Comparison of ENCODE assay signal across 5 fruit fly cellular contexts in genomic region chrX:9047725-9048384, dm6.
TF ChIP-seq lines count a peak whose summit lies in the region.

No protein-coding gene starts in this region.

- TF ChIP-seq CTCF in whole organism, embryonic (GFP tag; optimal IDR thresholded peaks at IDR 0.05; lab: Kevin White, UChicago), result peak; percentile 35

TF ChIP-seq in whole organism, adult, 20 proteins besides CTCF, POLR2A, EP300 and RAD21:
- TF ChIP-seq CG11617 (GFP tag; optimal IDR thresholded peaks at IDR 0.05; lab: Kevin White, UChicago) (no peak), CG1620 (GFP tag; optimal IDR thresholded peaks at IDR 0.05; lab: Kevin White, UChicago) (no peak), pad (GFP tag; optimal IDR thresholded peaks at IDR 0.05; lab: Kevin White, UChicago) (peak; percentile 84), Clk (GFP tag; optimal IDR thresholded peaks at IDR 0.05; lab: Kevin White, UChicago) (no peak), Crg-1 (GFP tag; optimal IDR thresholded peaks at IDR 0.05; lab: Kevin White, UChicago) (no peak), CG14711 (tag; optimal IDR thresholded peaks at IDR 0.05; lab: Kevin White, UChicago) (peak; percentile 44), CG33017 (tag; optimal IDR thresholded peaks at IDR 0.05; lab: Kevin White, UChicago) (peak; percentile 32), tj (GFP tag; optimal IDR thresholded peaks at IDR 0.05; lab: Kevin White, UChicago) (no peak), CG7045 (GFP tag; optimal IDR thresholded peaks at IDR 0.05; lab: Kevin White, UChicago) (no peak), CG7101 (tag; optimal IDR thresholded peaks at IDR 0.05; lab: Kevin White, UChicago) (peak; percentile 46), toe (GFP tag; optimal IDR thresholded peaks at IDR 0.05; lab: Kevin White, UChicago) (no peak), bab1 (GFP tag; optimal IDR thresholded peaks at IDR 0.05; lab: Kevin White, UChicago) (peak; percentile 37)

TF ChIP-seq in whole organism, embryonic, 481 proteins besides CTCF, POLR2A, EP300 and RAD21 (continues in another document):
- no peak for TF ChIP-seq Bgb (GFP tag; IDR thresholded peaks at IDR 0.05; lab: Robert Waterston, UW; ENCODE audit: partially characterized antibody)
- TF ChIP-seq CG2202 (tag; optimal IDR thresholded peaks at IDR 0.05; lab: Kevin White, UChicago), result peak; percentile 55
- TF ChIP-seq CG2889 (GFP tag; IDR thresholded peaks at IDR 0.05; lab: Robert Waterston, UW), result no peak
- TF ChIP-seq Nf-YB (GFP tag; optimal IDR thresholded peaks at IDR 0.05; lab: Kevin White, UChicago), result peak; percentile 61
- TF ChIP-seq al (GFP tag; IDR thresholded peaks at IDR 0.05; lab: Robert Waterston, UW), result no peak
- no peak for TF ChIP-seq CG15073 (GFP tag; optimal IDR thresholded peaks at IDR 0.05; lab: Kevin White, UChicago)
- peak; percentile 77 for TF ChIP-seq fd96Cb (tag; optimal IDR thresholded peaks at IDR 0.05; lab: Kevin White, UChicago)
- no peak for TF ChIP-seq dati (GFP tag; IDR thresholded peaks at IDR 0.05; lab: Robert Waterston, UW)
- no peak for TF ChIP-seq Elba2 (GFP tag; optimal IDR thresholded peaks at IDR 0.05; lab: Kevin White, UChicago)
- TF ChIP-seq CG17612 (GFP tag; IDR thresholded peaks at IDR 0.05; lab: Robert Waterston, UW), result no peak
- TF ChIP-seq gcm (GFP tag; optimal IDR thresholded peaks at IDR 0.05; lab: Kevin White, UChicago), result peak; percentile 86
- TF ChIP-seq CG8089 (GFP tag; optimal IDR thresholded peaks at IDR 0.05; lab: Kevin White, UChicago), result no peak
- 0 out of 2 replicates have a peak, but pooled peaks have one; percentile 15 for TF ChIP-seq peb (GFP tag; IDR thresholded peaks at IDR 0.05; lab: Robert Waterston, UW)
- no peak for TF ChIP-seq HHEX (GFP tag; optimal IDR thresholded peaks at IDR 0.05; lab: Kevin White, UChicago)
- no peak for TF ChIP-seq CG31224 (GFP tag; IDR thresholded peaks at IDR 0.05; lab: Robert Waterston, UW)
- TF ChIP-seq dmrt11E (tag; optimal IDR thresholded peaks at IDR 0.05; lab: Kevin White, UChicago), result peak; percentile 88
- TF ChIP-seq tll (GFP tag; optimal IDR thresholded peaks at IDR 0.05; lab: Kevin White, UChicago), result no peak
- peak; percentile 82 for TF ChIP-seq CG31441 (GFP tag; IDR thresholded peaks at IDR 0.05; lab: Robert Waterston, UW)
- no peak for TF ChIP-seq Hr39 (optimal IDR thresholded peaks at IDR 0.05; lab: Kevin White, UChicago)
- TF ChIP-seq CG1603 (tag; optimal IDR thresholded peaks at IDR 0.05; lab: Kevin White, UChicago), result no peak
- TF ChIP-seq CG17361 (GFP tag; IDR thresholded peaks at IDR 0.05; lab: Robert Waterston, UW), result peak; percentile 85

TF ChIP-seq in whole organism, prepupa, 60 proteins besides CTCF, POLR2A, EP300 and RAD21 (continues in another document):
- TF ChIP-seq CG11762 (GFP tag; optimal IDR thresholded peaks at IDR 0.05; lab: Kevin White, UChicago; ENCODE audit: insufficient read depth) (peak; percentile 40), eg (GFP tag; IDR thresholded peaks at IDR 0.05; lab: Robert Waterston, UW) (peak; percentile 80), lz (GFP tag; optimal IDR thresholded peaks at IDR 0.05; lab: Kevin White, UChicago) (peak; percentile 58), net (GFP tag; optimal IDR thresholded peaks at IDR 0.05; lab: Kevin White, UChicago) (peak; percentile 75), svp (GFP tag; lab: Kevin White, UChicago) (peak; percentile 84), CG6163 (GFP tag; IDR thresholded peaks at IDR 0.05; lab: Robert Waterston, UW) (peak; percentile 75), CG31627 (GFP tag; optimal IDR thresholded peaks at IDR 0.05; lab: Kevin White, UChicago) (peak; percentile 17), Ets21C (GFP tag; optimal IDR thresholded peaks at IDR 0.05; lab: Kevin White, UChicago) (no peak), CG32006 (GFP tag; optimal IDR thresholded peaks at IDR 0.05; lab: Kevin White, UChicago) (peak; percentile 87), Eip93F (GFP tag; optimal IDR thresholded peaks at IDR 0.05; lab: Kevin White, UChicago) (no peak), CG8319 (GFP tag; optimal IDR thresholded peaks at IDR 0.05; lab: Kevin White, UChicago) (peak; percentile 42), CG1621 (tag; optimal IDR thresholded peaks at IDR 0.05; lab: Kevin White, UChicago) (peak; percentile 60), dac (GFP tag; optimal IDR thresholded peaks at IDR 0.05; lab: Kevin White, UChicago) (peak; percentile 44), CG8632 (GFP tag; optimal IDR thresholded peaks at IDR 0.05; lab: Kevin White, UChicago) (peak; percentile 81), Hr39 (GFP tag; optimal IDR thresholded peaks at IDR 0.05; lab: Kevin White, UChicago) (peak; percentile 17), CG3032 (tag; optimal IDR thresholded peaks at IDR 0.05; lab: Kevin White, UChicago) (peak; percentile 92), CG4318 (GFP tag; optimal IDR thresholded peaks at IDR 0.05; lab: Kevin White, UChicago) (peak; percentile 74), acj6 (GFP tag; optimal IDR thresholded peaks at IDR 0.05; lab: Kevin White, UChicago) (peak; percentile 77), CG6792 (GFP tag; optimal IDR thresholded peaks at IDR 0.05; lab: Kevin White, UChicago) (peak; percentile 70), Hr4 (GFP tag; optimal IDR thresholded peaks at IDR 0.05; lab: Kevin White, UChicago) (peak; percentile 80), topi (GFP tag; optimal IDR thresholded peaks at IDR 0.05; lab: Kevin White, UChicago) (peak; percentile 67)

TF ChIP-seq in whole organism, pupa, 21 proteins besides CTCF, POLR2A, EP300 and RAD21:
- TF ChIP-seq Pif1B (GFP tag; optimal IDR thresholded peaks at IDR 0.05; lab: Kevin White, UChicago) (peak; percentile 72), CG12605 (GFP tag; IDR thresholded peaks at IDR 0.05; lab: Robert Waterston, UW) (peak; percentile 62; the same call in 1 of the 2 replicates), Ets98B (GFP tag; IDR thresholded peaks at IDR 0.05; lab: Robert Waterston, UW) (no peak), D1 (tag; optimal IDR thresholded peaks at IDR 0.05; lab: Kevin White, UChicago) (peak; percentile 75), CG8159 (tag; optimal IDR thresholded peaks at IDR 0.05; lab: Kevin White, UChicago) (peak; percentile 94), fd96Ca (GFP tag; IDR thresholded peaks at IDR 0.05; lab: Robert Waterston, UW) (peak; percentile 52; the same call in 1 of the 3 replicates), CG14655 (GFP tag; optimal IDR thresholded peaks at IDR 0.05; lab: Kevin White, UChicago) (peak; percentile 88), CG15710 (tag; optimal IDR thresholded peaks at IDR 0.05; lab: Kevin White, UChicago) (peak; percentile 92), rn (GFP tag; IDR thresholded peaks at IDR 0.05; lab: Robert Waterston, UW) (0 out of 2 replicates have a peak, but pooled peaks have one; percentile 19), Pif1A (GFP tag; optimal IDR thresholded peaks at IDR 0.05; lab: Kevin White, UChicago) (peak; percentile 76), CG34367 (tag; optimal IDR thresholded peaks at IDR 0.05; lab: Kevin White, UChicago) (peak; percentile 84), Snoo (tag; optimal IDR thresholded peaks at IDR 0.05; lab: Kevin White, UChicago) (peak; percentile 60), CG9948 (tag; optimal IDR thresholded peaks at IDR 0.05; lab: Kevin White, UChicago) (peak; percentile 90), CG10348 (GFP tag; IDR thresholded peaks at IDR 0.05; lab: Robert Waterston, UW) (no peak), EcR (GFP tag; optimal IDR thresholded peaks at IDR 0.05; lab: Kevin White, UChicago) (peak; percentile 78), CG8301 (tag; optimal IDR thresholded peaks at IDR 0.05; lab: Kevin White, UChicago) (peak; percentile 83), CG4496 (GFP tag; IDR thresholded peaks at IDR 0.05; lab: Robert Waterston, UW) (peak; percentile 78; the same call in 2 of the 3 replicates), CG17806 (tag; optimal IDR thresholded peaks at IDR 0.05; lab: Kevin White, UChicago) (peak; percentile 86), CG32121 (GFP tag; IDR thresholded peaks at IDR 0.05; lab: Robert Waterston, UW) (peak; percentile 57; the same call in 1 of the 2 replicates), CG13204 (GFP tag; optimal IDR thresholded peaks at IDR 0.05; lab: Kevin White, UChicago) (peak; percentile 96), gl (tag; optimal IDR thresholded peaks at IDR 0.05; lab: Kevin White, UChicago) (peak; percentile 31)
TF ChIP-seq in whole organism, pupa: peak in this region for 19.

TF ChIP-seq in whole organism, wandering third instar larva, 38 proteins besides CTCF, POLR2A, EP300 and RAD21 (continues in another document):
- TF ChIP-seq Rel (GFP tag; optimal IDR thresholded peaks at IDR 0.05; lab: Kevin White, UChicago), result no peak
- TF ChIP-seq Rel (tag; optimal IDR thresholded peaks at IDR 0.05; lab: Kevin White, UChicago), result no peak
- TF ChIP-seq sv (GFP tag; optimal IDR thresholded peaks at IDR 0.05; lab: Kevin White, UChicago), result peak; percentile 13
- no peak for TF ChIP-seq Dif (GFP tag; optimal IDR thresholded peaks at IDR 0.05; lab: Kevin White, UChicago; ENCODE audit: partially characterized antibody)
- TF ChIP-seq Vsx2 (GFP tag; optimal IDR thresholded peaks at IDR 0.05; lab: Kevin White, UChicago; ENCODE audit: partially characterized antibody), result no peak
- no peak for TF ChIP-seq sage (GFP tag; optimal IDR thresholded peaks at IDR 0.05; lab: Kevin White, UChicago)
- TF ChIP-seq Hr78 (GFP tag; optimal IDR thresholded peaks at IDR 0.05; lab: Kevin White, UChicago), result no peak
- TF ChIP-seq Hnf4 (GFP tag; optimal IDR thresholded peaks at IDR 0.05; lab: Kevin White, UChicago), result no peak
- TF ChIP-seq woc (GFP tag; optimal IDR thresholded peaks at IDR 0.05; lab: Kevin White, UChicago), result peak; percentile 47
- TF ChIP-seq CrebA (GFP tag; optimal IDR thresholded peaks at IDR 0.05; lab: Kevin White, UChicago; ENCODE audit: borderline replicate concordance), result no peak
- TF ChIP-seq Mio (GFP tag; optimal IDR thresholded peaks at IDR 0.05; lab: Kevin White, UChicago), result no peak
- TF ChIP-seq h (GFP tag; optimal IDR thresholded peaks at IDR 0.05; lab: Kevin White, UChicago), result peak; percentile 44
- peak; percentile 98 for TF ChIP-seq psq (GFP tag; optimal IDR thresholded peaks at IDR 0.05; lab: Kevin White, UChicago)
- TF ChIP-seq rgr (GFP tag; optimal IDR thresholded peaks at IDR 0.05; lab: Kevin White, UChicago), result peak; percentile 40
- no peak for TF ChIP-seq dmrt93B (GFP tag; optimal IDR thresholded peaks at IDR 0.05; lab: Kevin White, UChicago)
- peak; percentile 38 for TF ChIP-seq HLH106 (tag; optimal IDR thresholded peaks at IDR 0.05; lab: Kevin White, UChicago)
- no peak for TF ChIP-seq GATAd (GFP tag; optimal IDR thresholded peaks at IDR 0.05; lab: Kevin White, UChicago)
- no peak for TF ChIP-seq jim (GFP tag; optimal IDR thresholded peaks at IDR 0.05; lab: Kevin White, UChicago)
- TF ChIP-seq Dfd (GFP tag; optimal IDR thresholded peaks at IDR 0.05; lab: Kevin White, UChicago), result no peak
- no peak for TF ChIP-seq Myc (optimal IDR thresholded peaks at IDR 0.05; lab: Kevin White, UChicago)
- TF ChIP-seq pan (optimal IDR thresholded peaks at IDR 0.05; lab: Kevin White, UChicago), result no peak
- peak; percentile 43 for TF ChIP-seq ey (GFP tag; optimal IDR thresholded peaks at IDR 0.05; lab: Kevin White, UChicago)
- TF ChIP-seq Sp1 (GFP tag; optimal IDR thresholded peaks at IDR 0.05; lab: Kevin White, UChicago), result peak; percentile 29
- no peak for TF ChIP-seq N (GFP tag; optimal IDR thresholded peaks at IDR 0.05; lab: Kevin White, UChicago)
- no peak for TF ChIP-seq dl (GFP tag; optimal IDR thresholded peaks at IDR 0.05; lab: Kevin White, UChicago; ENCODE audit: insufficient read depth in 1 of 2, partially characterized antibody in 2 of 2)
